Fruit fly (Drosophila melanogaster) whole organism, prepupa: ENCODE results near the gene CG6678.

ENCODE experiments used
- CG10669 ChIP-seq: fragments of 200-800 bp; sonication (Bioruptor generic); optimal IDR thresholded peaks from 3 replicates; lab custom pipeline; 2018; ENCODE audit warnings: missing biosample characterization, mild to moderate bottlenecking, missing genetic modification characterization, moderate library complexity
- CG11762 ChIP-seq: fragments of 200-800 bp; sonication (Bioruptor generic); optimal IDR thresholded peaks from 3 replicates; lab custom pipeline; 2016; ENCODE audit warnings: missing biosample characterization, missing genetic modification characterization; ENCODE audit not compliant: insufficient read depth
- CG15336 ChIP-seq: fragments of 200-800 bp; sonication (Bioruptor generic); IDR thresholded peaks from 2 replicates; pipeline ENCODE4 v1.3.6; 2022; ENCODE audit warnings: missing biosample characterization, missing genetic modification characterization
- CG1621 ChIP-seq: fragments of 200-800 bp; sonication (Bioruptor generic); optimal IDR thresholded peaks from 3 replicates; lab custom pipeline; 2018; ENCODE audit warnings: missing biosample characterization, mild to moderate bottlenecking, missing genetic modification characterization
- CG16779 ChIP-seq: fragments of 200-800 bp; sonication (Bioruptor generic); optimal IDR thresholded peaks from 3 replicates; lab custom pipeline; 2017; ENCODE audit warnings: missing biosample characterization, mild to moderate bottlenecking, missing genetic modification characterization
- CG3032 ChIP-seq: fragments of 200-800 bp; optimal IDR thresholded peaks from 2 replicates; lab custom pipeline; 2019; ENCODE audit warnings: missing biosample characterization, mild to moderate bottlenecking, missing genetic modification characterization, moderate library complexity
- CG32006 ChIP-seq: fragments of 200-800 bp; sonication (Bioruptor generic); optimal IDR thresholded peaks from 3 replicates; lab custom pipeline; 2017; ENCODE audit warnings: missing biosample characterization, mild to moderate bottlenecking, missing genetic modification characterization
- CG34406 ChIP-seq: fragments of 200-800 bp; sonication (Bioruptor generic); optimal IDR thresholded peaks from 3 replicates; lab custom pipeline; 2016; ENCODE audit warnings: missing biosample characterization, missing genetic modification characterization
- CG4318 ChIP-seq: fragments of 200-800 bp; sonication (Bioruptor generic); optimal IDR thresholded peaks from 3 replicates; lab custom pipeline; 2017; ENCODE audit warnings: missing biosample characterization, mild to moderate bottlenecking, missing genetic modification characterization
- CG6163 ChIP-seq: fragments of 200-800 bp; sonication (Bioruptor generic); IDR thresholded peaks from 3 replicates; pipeline ENCODE4 v1.3.6; 2022; ENCODE audit warnings: missing biosample characterization, missing genetic modification characterization
- CG6276 ChIP-seq: fragments of 200-800 bp; sonication (Bioruptor generic); optimal IDR thresholded peaks from 2 replicates; lab custom pipeline; 2017; ENCODE audit warnings: missing biosample characterization, mild to moderate bottlenecking, missing genetic modification characterization
- CG6792 ChIP-seq: fragments of 200-800 bp; sonication (Bioruptor generic); optimal IDR thresholded peaks from 3 replicates; lab custom pipeline; 2016; ENCODE audit warnings: missing biosample characterization, missing genetic modification characterization
- CG6808 ChIP-seq: fragments of 200-800 bp; sonication (Bioruptor generic); optimal IDR thresholded peaks from 3 replicates; lab custom pipeline; 2017; ENCODE audit warnings: missing biosample characterization, missing genetic modification characterization, mild to moderate bottlenecking, moderate library complexity, missing genetic modification reagents
- CG7368 ChIP-seq: fragments of 200-800 bp; sonication (Bioruptor generic); optimal IDR thresholded peaks from 3 replicates; lab custom pipeline; 2016; ENCODE audit warnings: missing biosample characterization, missing genetic modification characterization
- CG8319 ChIP-seq: fragments of 200-800 bp; sonication (Bioruptor generic); optimal IDR thresholded peaks from 3 replicates; lab custom pipeline; 2016; ENCODE audit warnings: missing biosample characterization, missing genetic modification characterization
- CG8632 ChIP-seq: fragments of 200-800 bp; sonication (Bioruptor generic); optimal IDR thresholded peaks from 3 replicates; lab custom pipeline; 2016; ENCODE audit warnings: missing biosample characterization, missing genetic modification characterization
- CG9139 ChIP-seq: fragments of 200-800 bp; sonication (Bioruptor generic); optimal IDR thresholded peaks from 3 replicates; lab custom pipeline; 2017; ENCODE audit warnings: missing biosample characterization, mild to moderate bottlenecking, missing genetic modification characterization
- Eip78C ChIP-seq: fragments of 200-800 bp; sonication (Bioruptor generic); peaks from one replicate; lab custom pipeline; 2016; ENCODE audit warnings: missing biosample characterization, missing genetic modification characterization
- Ets96B ChIP-seq: fragments of 200-800 bp; optimal IDR thresholded peaks from 2 replicates; lab custom pipeline; 2019; ENCODE audit warnings: missing biosample characterization, mild to moderate bottlenecking, missing genetic modification characterization, moderate library complexity
- Gug ChIP-seq: fragments of 200-800 bp; sonication (Bioruptor generic); IDR thresholded peaks from 2 replicates; pipeline ENCODE4 v1.3.6; 2022; ENCODE audit warnings: missing biosample characterization, missing genetic modification characterization
- Hr39 ChIP-seq: fragments of 200-800 bp; sonication (Bioruptor generic); optimal IDR thresholded peaks from 2 replicates; lab custom pipeline; 2016; ENCODE audit warnings: missing biosample characterization, missing genetic modification characterization
- Hr4 ChIP-seq: fragments of 200-800 bp; sonication (Bioruptor generic); optimal IDR thresholded peaks from 3 replicates; lab custom pipeline; 2016; ENCODE audit warnings: missing biosample characterization, missing genetic modification characterization
- Lpt ChIP-seq: fragments of 200-800 bp; sonication (Bioruptor generic); optimal IDR thresholded peaks from 3 replicates; lab custom pipeline; 2016; ENCODE audit warnings: missing biosample characterization, missing genetic modification characterization
- Sox14 ChIP-seq: fragments of 200-800 bp; sonication (Bioruptor generic); optimal IDR thresholded peaks from 3 replicates; lab custom pipeline; 2016; ENCODE audit warnings: missing biosample characterization, missing genetic modification characterization
- Sox15 ChIP-seq: fragments of 200-800 bp; sonication (Bioruptor generic); optimal IDR thresholded peaks from 3 replicates; lab custom pipeline; 2016; ENCODE audit warnings: missing biosample characterization, missing genetic modification characterization
- achi ChIP-seq: fragments of 200-800 bp; sonication (Bioruptor generic); optimal IDR thresholded peaks from 3 replicates; lab custom pipeline; 2016; ENCODE audit warnings: missing biosample characterization, missing genetic modification characterization
- acj6 ChIP-seq: fragments of 200-800 bp; sonication (Bioruptor generic); optimal IDR thresholded peaks from 3 replicates; lab custom pipeline; 2016; ENCODE audit warnings: missing biosample characterization, missing genetic modification characterization
- dsx ChIP-seq: fragments of 200-800 bp; optimal IDR thresholded peaks from 3 replicates; lab custom pipeline; 2019; ENCODE audit warnings: missing biosample characterization, mild to moderate bottlenecking, missing genetic modification characterization, moderate library complexity; ENCODE audit not compliant: poor library complexity, severe bottlenecking
- eg ChIP-seq: fragments of 200-800 bp; sonication (Bioruptor generic); IDR thresholded peaks from 3 replicates; pipeline ENCODE4 v1.3.6; 2022; ENCODE audit warnings: missing biosample characterization, missing genetic modification characterization
- esn ChIP-seq: fragments of 200-800 bp; sonication (Bioruptor generic); optimal IDR thresholded peaks from 2 replicates; lab custom pipeline; 2016; ENCODE audit warnings: missing biosample characterization, mild to moderate bottlenecking, missing genetic modification characterization, moderate library complexity
- fd59A ChIP-seq: fragments of 200-800 bp; sonication (Bioruptor generic); optimal IDR thresholded peaks from 2 replicates; lab custom pipeline; 2017; ENCODE audit warnings: missing biosample characterization, mild to moderate bottlenecking, missing genetic modification characterization, missing genetic modification reagents
- fd85E ChIP-seq: fragments of 200-800 bp; sonication (Bioruptor generic); optimal IDR thresholded peaks from 3 replicates; lab custom pipeline; 2016; ENCODE audit warnings: missing biosample characterization, missing genetic modification characterization
- fkh ChIP-seq: fragments of 200-800 bp; sonication (Bioruptor generic); optimal IDR thresholded peaks from 3 replicates; lab custom pipeline; 2017; ENCODE audit warnings: missing biosample characterization, mild to moderate bottlenecking, missing genetic modification characterization, moderate library complexity
- net ChIP-seq: fragments of 200-800 bp; sonication (Bioruptor generic); optimal IDR thresholded peaks from 3 replicates; lab custom pipeline; 2016; ENCODE audit warnings: missing biosample characterization, missing genetic modification characterization
- ss ChIP-seq, 2 experiments: fragments of 200-800 bp; sonication (Bioruptor generic); optimal IDR thresholded peaks; 2 replicates in 1 of 2; 3 replicates in 1 of 2; lab custom pipeline; 2017 to 2018; ENCODE audit warnings: mild to moderate bottlenecking in 2 of 2, missing biosample characterization in 2 of 2, missing genetic modification characterization in 2 of 2, moderate library complexity in 1 of 2
- svp ChIP-seq: fragments of 200-800 bp; sonication (Bioruptor generic); peaks from one replicate; lab custom pipeline; 2016; ENCODE audit warnings: missing biosample characterization, missing genetic modification characterization
- vri ChIP-seq: fragments of 200-800 bp; sonication (Bioruptor generic); optimal IDR thresholded peaks from 3 replicates; lab custom pipeline; 2016; ENCODE audit warnings: missing biosample characterization, mild to moderate bottlenecking, missing genetic modification characterization

CG6678 gene

DNA sequence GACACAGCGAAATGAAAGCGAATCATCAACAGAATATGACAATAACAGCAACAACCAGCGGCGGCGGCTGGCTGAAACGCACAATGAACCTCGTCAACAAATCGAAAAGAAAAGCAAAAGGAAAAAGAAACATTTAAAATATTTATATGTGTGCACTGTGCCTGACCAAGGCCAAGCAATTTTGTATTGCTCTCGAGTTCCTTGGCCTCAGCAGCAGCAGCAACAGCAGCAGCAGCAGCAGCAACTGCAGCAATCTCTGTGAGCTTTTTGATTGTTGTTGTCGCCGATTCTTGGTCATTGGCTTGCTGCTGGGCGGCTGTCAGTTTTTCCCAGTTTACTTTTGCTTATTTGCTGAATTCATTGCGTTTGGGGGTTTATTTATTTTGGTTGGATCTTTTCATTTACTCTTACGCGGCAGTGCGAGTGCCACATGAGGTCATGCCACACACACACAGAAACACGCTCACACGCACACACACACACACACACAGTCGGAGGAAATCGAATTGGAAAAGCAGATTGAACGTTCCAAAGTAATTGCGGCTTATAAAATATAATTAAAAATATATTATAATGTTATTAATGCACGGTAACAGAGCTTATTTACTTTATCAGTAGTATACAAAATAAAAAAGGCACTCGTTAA, 57.3 kb downstream of the CG6678 start (continued):
- TF ChIP-seq CG6808 (GFP tag; lab: Kevin White, UChicago) (peak; percentile 55), CG7368 (GFP tag; lab: Kevin White, UChicago) (peak; percentile 16)

DNA sequence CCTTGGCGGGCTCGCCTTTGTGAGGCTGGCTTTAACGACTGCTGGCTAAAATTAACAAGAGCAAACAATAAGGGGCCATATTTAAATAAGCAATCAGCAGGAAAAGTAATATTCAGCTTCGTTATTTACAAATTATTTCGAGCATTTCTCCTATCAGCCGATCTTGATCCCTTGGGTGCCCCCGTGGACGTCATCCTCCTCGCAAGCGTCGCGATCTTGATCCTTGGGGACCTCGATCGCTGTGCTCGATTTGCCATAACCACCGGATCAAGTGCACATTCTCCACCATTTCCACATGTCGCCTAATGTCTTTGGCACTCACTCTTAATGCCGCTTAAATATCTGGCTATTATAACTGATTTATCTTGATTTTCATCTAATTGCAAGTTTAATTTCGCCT, 57.8 kb downstream of the CG6678 start:
- TF ChIP-seq dsx (GFP tag; lab: Kevin White, UChicago) (no peak), svp (peak; percentile 98), CG8632 (GFP tag; lab: Kevin White, UChicago) (peak; percentile 35)

DNA sequence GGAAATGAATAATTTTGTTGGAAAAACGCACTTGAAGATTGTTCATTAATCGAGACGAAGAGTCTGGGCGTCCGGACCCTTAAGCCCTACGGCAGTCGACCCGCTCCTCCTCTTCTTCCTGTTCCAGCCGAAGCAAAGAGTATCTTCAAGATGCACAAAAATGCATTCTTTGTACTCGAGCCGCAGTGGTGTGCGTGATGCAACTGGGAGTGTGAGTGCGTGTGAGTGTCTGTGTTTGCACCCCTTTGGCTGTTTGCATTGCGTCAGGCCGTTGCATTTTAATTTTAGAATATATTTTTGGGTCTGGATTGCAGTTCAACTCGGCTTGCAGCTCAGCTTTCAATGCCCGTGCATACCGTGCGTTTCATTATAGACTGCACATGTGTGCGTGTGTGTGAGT, 58.9 kb downstream of the CG6678 start:
- TF ChIP-seq CG6276 (GFP tag; lab: Kevin White, UChicago) (no peak), net (GFP tag; lab: Kevin White, UChicago) (no peak), CG6808 (GFP tag; lab: Kevin White, UChicago) (peak; percentile 8), Hr4 (no peak), ss (GFP tag; optimal IDR thresholded peaks at IDR 0.05; lab: Kevin White, UChicago) (peak; percentile 44 to 55), eg (GFP tag; lab: Robert Waterston, UW) (peak; percentile 28; the same call in 1 of the 3 replicates), CG6163 (GFP tag; lab: Robert Waterston, UW) (no peak), Eip78C (GFP tag; lab: Kevin White, UChicago) (peak; percentile 24), Hr39 (GFP tag; lab: Kevin White, UChicago) (no peak), svp (no peak)

DNA sequence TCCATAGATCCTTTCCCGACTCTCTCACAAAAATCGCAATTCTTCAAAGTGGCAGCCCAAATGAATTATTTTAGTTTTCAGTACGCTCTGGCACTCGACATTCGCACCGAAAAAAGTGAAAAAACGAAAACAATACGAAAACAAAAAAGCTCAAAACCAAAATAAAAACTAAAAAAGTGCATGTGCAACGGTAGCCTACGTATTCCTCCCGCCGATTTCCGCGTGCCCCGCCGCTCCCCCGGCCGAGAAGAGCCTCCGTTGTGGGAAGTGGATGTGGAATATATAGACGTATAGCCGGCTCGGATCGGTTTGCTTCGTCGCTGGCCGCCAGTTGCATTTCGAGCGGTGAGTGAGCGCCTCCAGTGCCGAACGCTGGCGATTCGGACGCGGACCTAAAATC, 61.3 kb downstream of the CG6678 start:
- TF ChIP-seq CG10669 (GFP tag; lab: Kevin White, UChicago) (peak; percentile 42), vri (GFP tag; lab: Kevin White, UChicago) (no peak), Ets96B (tag; lab: Kevin White, UChicago) (peak; percentile 36), CG1621 (tag; lab: Kevin White, UChicago) (peak; percentile 28), CG6163 (GFP tag; lab: Robert Waterston, UW) (peak; percentile 47; the same call in 2 of the 3 replicates), CG8319 (GFP tag; lab: Kevin White, UChicago) (no peak), eg (GFP tag; lab: Robert Waterston, UW) (peak; percentile 50; the same call in 2 of the 3 replicates), achi (GFP tag; lab: Kevin White, UChicago) (no peak), esn (GFP tag; lab: Kevin White, UChicago) (no peak), dsx (GFP tag; lab: Kevin White, UChicago) (peak; percentile 55), ss (GFP tag; optimal IDR thresholded peaks at IDR 0.05; lab: Kevin White, UChicago) (peak in 1 of 2 experiments; percentile 14), CG9139 (GFP tag; lab: Kevin White, UChicago) (peak; percentile 5), Eip78C (GFP tag; lab: Kevin White, UChicago) (peak; percentile 8)

DNA sequence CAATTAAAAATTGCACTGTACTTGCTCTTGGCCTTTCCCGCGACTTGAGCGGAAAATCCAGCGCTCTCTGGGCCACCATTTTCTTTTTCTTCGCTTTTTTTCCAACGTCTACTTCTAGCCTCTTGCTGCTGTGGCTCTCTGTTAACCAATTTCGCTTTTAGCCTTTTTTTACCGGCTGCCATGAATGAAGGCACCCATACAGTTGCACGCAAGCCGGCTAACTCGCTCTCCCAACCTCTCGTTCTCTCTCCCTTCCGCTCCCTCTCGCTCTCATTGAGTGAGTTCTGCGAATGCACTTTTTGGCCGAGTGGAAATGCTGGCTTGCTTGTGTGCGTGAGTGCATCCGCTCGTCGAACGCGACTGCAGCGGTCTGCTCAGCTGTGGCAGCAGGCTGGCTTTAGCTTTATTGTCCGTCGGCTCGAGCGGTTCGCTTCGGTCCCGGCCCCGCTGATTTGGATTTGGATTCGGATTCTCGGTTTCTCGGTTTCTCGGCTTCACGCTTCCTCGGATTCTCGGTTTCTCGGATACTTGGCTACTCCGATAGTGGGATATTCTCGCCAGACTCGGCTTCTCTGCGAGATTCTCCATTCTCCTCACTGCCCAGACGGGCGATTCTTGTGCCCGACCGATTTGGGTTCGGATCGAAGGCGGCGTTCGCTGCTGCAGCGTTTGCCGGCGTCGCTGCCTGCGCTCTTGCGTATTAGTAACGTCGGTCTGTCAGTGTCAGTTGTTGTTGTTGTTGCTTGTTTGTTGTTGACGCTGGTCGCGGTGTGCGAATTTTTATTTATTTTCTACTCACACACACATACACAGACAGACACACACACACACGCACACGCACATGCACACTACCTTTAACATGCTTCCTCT, 62.1 kb downstream of the CG6678 start, which contains the start of gene Eip93F:
Gene Eip93F, plus strand, starts transcription at position 424 of the 870 bp plus-strand sequence.
- peak; percentile 1 for TF ChIP-seq acj6 (GFP tag; lab: Kevin White, UChicago)
- TF ChIP-seq CG32006: peak; percentile 55
- TF ChIP-seq Hr4: no peak
- peak; percentile 57 for TF ChIP-seq Lpt (GFP tag; lab: Kevin White, UChicago)
- TF ChIP-seq fd59A (GFP tag; lab: Kevin White, UChicago): peak; percentile 49
- TF ChIP-seq dsx (GFP tag; lab: Kevin White, UChicago): peak; percentile 26
- TF ChIP-seq achi (GFP tag; lab: Kevin White, UChicago): no peak
- no peak for TF ChIP-seq Sox14
- peak; percentile 78 for TF ChIP-seq CG6163 (GFP tag; lab: Robert Waterston, UW)
- no peak for TF ChIP-seq CG8632 (GFP tag; lab: Kevin White, UChicago)
- peak; percentile 70 for TF ChIP-seq CG9139 (GFP tag; lab: Kevin White, UChicago)
- TF ChIP-seq eg (GFP tag; lab: Robert Waterston, UW): peak; percentile 60
- TF ChIP-seq CG11762 (GFP tag; lab: Kevin White, UChicago): no peak
- peak; percentile 41 for TF ChIP-seq CG3032 (tag; lab: Kevin White, UChicago)
- TF ChIP-seq Eip78C (GFP tag; lab: Kevin White, UChicago): no peak
- TF ChIP-seq svp: peak; percentile 56
- TF ChIP-seq CG34406: no peak
- peak; percentile 57; the same call in 1 of the 2 replicates for TF ChIP-seq CG15336 (GFP tag; lab: Robert Waterston, UW)
- no peak for TF ChIP-seq fd85E
- no peak for TF ChIP-seq fkh (GFP tag; lab: Kevin White, UChicago)
- no peak for TF ChIP-seq CG6792
- no peak for TF ChIP-seq Sox15 (GFP tag; lab: Kevin White, UChicago)
- TF ChIP-seq CG6808 (GFP tag; lab: Kevin White, UChicago): peak; percentile 68
- no peak for TF ChIP-seq CG4318 (GFP tag; lab: Kevin White, UChicago)
- peak; percentile 29; the same call in 1 of the 2 replicates for TF ChIP-seq Gug (GFP tag; lab: Robert Waterston, UW)
- TF ChIP-seq CG16779 (tag; lab: Kevin White, UChicago): peak; percentile 72
